Worm (Caenorhabditis elegans) whole organism, late embryonic: ENCODE data around the gene Y54G9A.7.

Experiments used
- ama-1 ChIP-seq: fragments of 150-350 bp; optimal IDR thresholded peaks from 2 replicates; lab custom pipeline; 2014
- ceh-34 ChIP-seq: sonication (generic microtip); optimal IDR thresholded peaks from 2 replicates; lab custom pipeline; 2016; ENCODE audit warnings: mild to moderate bottlenecking, missing genetic modification characterization, missing compliant biosample characterization
- elt-2 ChIP-seq: sonication (generic microtip); optimal IDR thresholded peaks from 2 replicates; lab custom pipeline; 2016; ENCODE audit warnings: missing genetic modification reagents, missing genetic modification characterization, missing compliant biosample characterization
- nhr-11 ChIP-seq: fragments of 150-350 bp; optimal IDR thresholded peaks from 2 replicates; lab custom pipeline; 2014; ENCODE audit warnings: missing biosample characterization, missing genetic modification characterization
- pha-4 ChIP-seq: fragments of 150-350 bp; optimal IDR thresholded peaks from 2 replicates; lab custom pipeline; 2018; ENCODE audit warnings: missing biosample characterization, missing genetic modification reagents, missing genetic modification characterization
- tbx-2 ChIP-seq: sonication (generic microtip); optimal IDR thresholded peaks from 2 replicates; lab custom pipeline; 2016; ENCODE audit warnings: missing genetic modification characterization, missing compliant biosample characterization

DNA sequence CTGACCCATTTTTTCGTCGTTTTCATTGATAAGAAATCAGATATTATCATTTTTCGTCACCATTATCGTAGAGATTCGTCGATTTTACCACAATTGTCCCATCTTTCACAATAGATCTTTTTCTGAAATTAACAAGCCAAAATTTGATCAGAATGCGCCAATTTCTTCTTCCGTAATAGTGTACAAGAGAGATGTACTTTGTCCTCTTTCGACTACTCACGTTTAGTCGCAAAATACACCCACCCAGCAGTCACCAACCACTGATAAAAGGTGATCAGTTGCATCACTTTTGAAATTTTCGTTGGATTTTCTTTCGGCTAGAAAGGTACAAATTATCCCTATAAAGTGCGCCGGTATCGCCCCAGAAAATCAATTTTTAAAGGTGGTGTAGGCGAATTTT, 7.0 kb upstream of the Y54G9A.7 start:
- TF ChIP-seq tbx-2 (tag; lab: Kevin White, UChicago) (no peak), pha-4 (tag; lab: Kevin White, UChicago) (no peak), ceh-34 (tag; lab: Kevin White, UChicago) (no peak), elt-2 (tag; lab: Kevin White, UChicago) (no peak), ama-1 (no peak), nhr-11 (tag; lab: Kevin White, UChicago) (no peak)
